Worm (Caenorhabditis elegans) whole organism, L1 larva: ENCODE results near the gene ifo-1.

Source experiments
- C16A3.4 ChIP-seq: fragments of 150-350 bp; optimal IDR thresholded peaks from 2 replicates; lab custom pipeline; 2014; ENCODE audit warnings: missing biosample characterization, missing genetic modification characterization
- aly-2 ChIP-seq: fragments of 150-350 bp; optimal IDR thresholded peaks from 2 replicates; lab custom pipeline; 2014; ENCODE audit warnings: missing biosample characterization, missing genetic modification characterization
- ama-1 ChIP-seq: fragments of 150-350 bp; optimal IDR thresholded peaks from 2 replicates; lab custom pipeline; 2014
- blmp-1 ChIP-seq: fragments of 150-350 bp; optimal IDR thresholded peaks from 2 replicates; lab custom pipeline; 2014; ENCODE audit warnings: missing biosample characterization, missing genetic modification characterization
- ceh-8 ChIP-seq: fragments of 200-800 bp; sonication (Bioruptor generic); optimal IDR thresholded peaks from 2 replicates; lab custom pipeline; 2018; ENCODE audit warnings: mild to moderate bottlenecking, missing genetic modification characterization, moderate library complexity, missing compliant biosample characterization
- ceh-88 ChIP-seq: fragments of 200-800 bp; sonication (Bioruptor generic); IDR thresholded peaks from 2 replicates; pipeline ENCODE4 v1.3.6; 2022; ENCODE audit warnings: missing genetic modification characterization, missing compliant biosample characterization
- ces-1 ChIP-seq: fragments of 150-350 bp; optimal IDR thresholded peaks from 2 replicates; lab custom pipeline; 2014; ENCODE audit warnings: missing biosample characterization, missing genetic modification reagents, missing genetic modification characterization
- dpl-1 ChIP-seq, 3 experiments: fragments of 150-350 bp in 2 of 3; sonication (generic microtip) in 1 of 3; optimal IDR thresholded peaks; 2 replicates each; lab custom pipeline; 2014 to 2017; ENCODE audit warnings: missing biosample characterization in 3 of 3, missing genetic modification characterization in 3 of 3, missing genetic modification reagents in 3 of 3
- dsc-1 ChIP-seq: sonication (generic microtip); optimal IDR thresholded peaks from 2 replicates; lab custom pipeline; 2016; ENCODE audit warnings: mild to moderate bottlenecking, missing genetic modification characterization, missing compliant biosample characterization
- efl-1 ChIP-seq, 4 experiments: fragments of 150-350 bp; optimal IDR thresholded peaks in 3 of 4; peaks in 1 of 4; 1 replicate in 1 of 4; 2 replicates in 3 of 4; lab custom pipeline; 2014; ENCODE audit warnings: missing biosample characterization in 2 of 4, missing genetic modification characterization in 2 of 4, missing genetic modification reagents in 2 of 4
- elt-2 ChIP-seq: sonication (generic microtip); optimal IDR thresholded peaks from 2 replicates; lab custom pipeline; 2016; ENCODE audit warnings: missing genetic modification characterization, mild to moderate bottlenecking, inconsistent platforms, missing compliant biosample characterization, missing genetic modification reagents
- elt-3 ChIP-seq, 6 experiments: fragments of 150-350 bp in 1 of 6; sonication (generic microtip); optimal IDR thresholded peaks; 2 replicates each; lab custom pipeline; 2017 to 2018; ENCODE audit warnings: missing biosample characterization in 6 of 6, missing genetic modification characterization in 6 of 6, inconsistent platforms in 1 of 6
- ets-5 ChIP-seq: fragments of 200-800 bp; sonication (Bioruptor generic); IDR thresholded peaks from 2 replicates; pipeline ENCODE4 v1.3.6; 2022; ENCODE audit warnings: missing genetic modification characterization, missing compliant biosample characterization
- fkh-4 ChIP-seq: sonication (generic microtip); optimal IDR thresholded peaks from 2 replicates; lab custom pipeline; 2016; ENCODE audit warnings: missing compliant biosample characterization, missing genetic modification characterization, borderline replicate concordance
- fkh-8 ChIP-seq: sonication (generic microtip); optimal IDR thresholded peaks from 2 replicates; lab custom pipeline; 2016; ENCODE audit warnings: mild to moderate bottlenecking, missing genetic modification characterization, missing compliant biosample characterization
- fos-1 ChIP-seq: fragments of 150-350 bp; optimal IDR thresholded peaks from 2 replicates; lab custom pipeline; 2014; ENCODE audit warnings: missing biosample characterization, missing genetic modification characterization
- hlh-17 ChIP-seq: fragments of 200-800 bp; sonication (Bioruptor generic); optimal IDR thresholded peaks from 2 replicates; lab custom pipeline; 2018; ENCODE audit warnings: missing genetic modification characterization, mild to moderate bottlenecking, missing compliant biosample characterization, moderate library complexity, borderline replicate concordance
- hlh-4 ChIP-seq: sonication (generic microtip); optimal IDR thresholded peaks from 2 replicates; lab custom pipeline; 2016; ENCODE audit warnings: mild to moderate bottlenecking, missing genetic modification characterization, missing compliant biosample characterization
- irx-1 ChIP-seq: sonication (generic microtip); optimal IDR thresholded peaks from 2 replicates; lab custom pipeline; 2016; ENCODE audit warnings: missing genetic modification characterization, missing compliant biosample characterization
- jun-1 ChIP-seq: fragments of 150-350 bp; optimal IDR thresholded peaks from 2 replicates; lab custom pipeline; 2014; ENCODE audit warnings: missing biosample characterization, missing genetic modification reagents, missing genetic modification characterization
- lin-13 ChIP-seq: fragments of 150-350 bp; optimal IDR thresholded peaks from 2 replicates; lab custom pipeline; 2014; ENCODE audit warnings: missing biosample characterization, missing genetic modification reagents, missing genetic modification characterization
- lin-14 ChIP-seq: fragments of 200-800 bp; sonication (Bioruptor generic); optimal IDR thresholded peaks from 2 replicates; lab custom pipeline; 2018; ENCODE audit warnings: mild to moderate bottlenecking, missing genetic modification characterization, moderate library complexity, missing compliant biosample characterization
- lin-15B ChIP-seq: fragments of 150-350 bp; sonication (generic microtip); optimal IDR thresholded peaks from 3 replicates; lab custom pipeline; 2014; ENCODE audit warnings: missing biosample characterization, missing genetic modification characterization
- lin-35 ChIP-seq, 2 experiments: fragments of 150-350 bp; optimal IDR thresholded peaks; 2 replicates each; lab custom pipeline; 2014; ENCODE audit warnings: missing biosample characterization in 2 of 2, missing genetic modification characterization in 2 of 2, missing genetic modification reagents in 2 of 2
- lin-39 ChIP-seq: fragments of 150-350 bp; optimal IDR thresholded peaks from 2 replicates; lab custom pipeline; 2014; ENCODE audit warnings: missing biosample characterization, missing genetic modification reagents, missing genetic modification characterization
- lir-3 ChIP-seq: sonication (generic microtip); optimal IDR thresholded peaks from 2 replicates; lab custom pipeline; 2016; ENCODE audit warnings: mild to moderate bottlenecking, missing genetic modification characterization, moderate library complexity, missing compliant biosample characterization; ENCODE audit not compliant: poor library complexity
- lsy-2 ChIP-seq, 2 experiments: fragments of 150-350 bp; optimal IDR thresholded peaks; 2 replicates each; lab custom pipeline; 2014; ENCODE audit warnings: missing biosample characterization in 2 of 2, missing genetic modification characterization in 2 of 2
- mdl-1 ChIP-seq, 2 experiments: fragments of 150-350 bp; optimal IDR thresholded peaks; 2 replicates each; lab custom pipeline; 2014 to 2017; ENCODE audit warnings: missing biosample characterization in 2 of 2, missing genetic modification characterization in 2 of 2, inconsistent platforms in 1 of 2
- mep-1 ChIP-seq: fragments of 150-350 bp; optimal IDR thresholded peaks from 2 replicates; lab custom pipeline; 2014; ENCODE audit warnings: missing biosample characterization, missing genetic modification characterization
- nhr-12 ChIP-seq: sonication (generic microtip); optimal IDR thresholded peaks from 2 replicates; lab custom pipeline; 2017; ENCODE audit warnings: missing biosample characterization, missing genetic modification characterization
- nhr-20 ChIP-seq: sonication (generic microtip); optimal IDR thresholded peaks from 2 replicates; lab custom pipeline; 2016; ENCODE audit warnings: mild to moderate bottlenecking, missing genetic modification characterization, missing compliant biosample characterization
- nhr-71 ChIP-seq: sonication (generic microtip); optimal IDR thresholded peaks from 2 replicates; lab custom pipeline; 2016; ENCODE audit warnings: mild to moderate bottlenecking, missing genetic modification characterization, moderate library complexity, missing compliant biosample characterization
- nhr-76 ChIP-seq: sonication (generic microtip); optimal IDR thresholded peaks from 2 replicates; lab custom pipeline; 2017; ENCODE audit warnings: missing biosample characterization, missing genetic modification characterization
- nhr-77 ChIP-seq: fragments of 150-350 bp; optimal IDR thresholded peaks from 2 replicates; lab custom pipeline; 2014; ENCODE audit warnings: missing biosample characterization, missing genetic modification characterization
- nhr-85 ChIP-seq: sonication (generic microtip); peaks from one replicate; lab custom pipeline; 2016; ENCODE audit warnings: missing genetic modification characterization, inconsistent platforms, missing compliant biosample characterization
- nhr-90 ChIP-seq: sonication (generic microtip); optimal IDR thresholded peaks from 2 replicates; lab custom pipeline; 2016; ENCODE audit warnings: mild to moderate bottlenecking, missing genetic modification characterization, missing compliant biosample characterization; ENCODE audit not compliant: poor library complexity
- pag-3 ChIP-seq: sonication (generic microtip); optimal IDR thresholded peaks from 2 replicates; lab custom pipeline; 2017; ENCODE audit warnings: missing genetic modification characterization, mild to moderate bottlenecking, missing compliant biosample characterization, antibody characterized with exemption, borderline replicate concordance; ENCODE audit not compliant: insufficient read depth
- rnt-1 ChIP-seq: sonication (generic microtip); optimal IDR thresholded peaks from 2 replicates; lab custom pipeline; 2016; ENCODE audit warnings: mild to moderate bottlenecking, missing genetic modification characterization, moderate library complexity, missing compliant biosample characterization
- snpc-4 ChIP-seq: fragments of 150-350 bp; optimal IDR thresholded peaks from 2 replicates; lab custom pipeline; 2014; ENCODE audit warnings: missing biosample characterization, missing genetic modification characterization
- snu-23 ChIP-seq: sonication (generic microtip); optimal IDR thresholded peaks from 2 replicates; lab custom pipeline; 2016; ENCODE audit warnings: missing genetic modification characterization, missing compliant biosample characterization
- sptf-1 ChIP-seq: fragments of 150-350 bp; optimal IDR thresholded peaks from 2 replicates; lab custom pipeline; 2014; ENCODE audit warnings: missing biosample characterization, missing genetic modification characterization
- sup-37 ChIP-seq: fragments of 200-800 bp; sonication (Bioruptor generic); optimal IDR thresholded peaks from 2 replicates; lab custom pipeline; 2018; ENCODE audit warnings: mild to moderate bottlenecking, missing genetic modification characterization, missing compliant biosample characterization
- swsn-7 ChIP-seq: sonication (generic microtip); optimal IDR thresholded peaks from 2 replicates; lab custom pipeline; 2016; ENCODE audit warnings: missing genetic modification characterization, missing compliant biosample characterization
- tlp-1 ChIP-seq: fragments of 150-350 bp; optimal IDR thresholded peaks from 2 replicates; lab custom pipeline; 2014; ENCODE audit warnings: missing biosample characterization, missing genetic modification characterization
- vab-15 ChIP-seq: sonication (generic microtip); optimal IDR thresholded peaks from 2 replicates; lab custom pipeline; 2017; ENCODE audit warnings: missing genotype, mild to moderate bottlenecking, missing genetic modification characterization, missing compliant biosample characterization
- xbp-1 ChIP-seq: sonication (generic microtip); optimal IDR thresholded peaks from 2 replicates; lab custom pipeline; 2016; ENCODE audit warnings: missing genetic modification characterization, missing compliant biosample characterization
- ztf-4 ChIP-seq: fragments of 150-350 bp; optimal IDR thresholded peaks from 2 replicates; lab custom pipeline; 2014; ENCODE audit warnings: missing biosample characterization, missing genetic modification characterization

The ifo-1 gene

DNA sequence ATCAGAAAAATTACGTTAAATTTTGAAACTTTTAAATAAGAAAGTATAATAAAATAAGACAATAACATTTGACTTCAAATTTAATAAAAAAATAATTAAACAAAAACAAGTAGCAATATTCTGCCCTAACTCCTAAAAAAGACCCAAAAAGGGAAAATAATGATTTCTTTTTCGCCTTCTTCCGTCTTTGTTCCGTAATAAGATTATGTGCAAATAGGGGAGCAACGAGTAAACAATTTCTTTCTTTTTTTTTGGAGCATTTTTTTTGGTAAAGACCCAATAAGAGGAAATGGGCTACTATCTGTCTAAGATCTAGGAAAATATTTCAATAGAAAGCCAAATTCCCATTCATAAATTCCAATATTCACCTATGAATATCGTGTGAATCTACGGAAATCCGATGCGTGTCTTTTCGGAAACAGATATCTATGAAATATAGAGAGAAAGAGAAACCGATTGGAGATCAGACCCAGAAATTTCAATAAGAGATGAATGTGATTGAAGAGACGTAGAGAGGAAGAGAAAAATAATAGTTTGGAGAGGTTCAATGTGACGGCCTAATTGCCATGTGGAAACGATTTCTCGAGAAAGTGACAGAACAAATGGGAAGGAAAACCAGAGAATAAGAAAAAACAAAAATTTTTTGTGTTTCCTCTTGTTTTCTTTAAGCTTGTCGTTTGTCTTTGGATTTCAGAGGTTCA is 8.5 kb downstream of the ifo-1 start:
- TF ChIP-seq mdl-1 (tag; optimal IDR thresholded peaks at IDR 0.05; lab: Kevin White, UChicago), result peak in 1 of 2 experiments; percentile 17
- TF ChIP-seq fos-1, result no peak
- TF ChIP-seq sptf-1 (tag; lab: Kevin White, UChicago), result no peak
- TF ChIP-seq lin-35 (GFP tag; optimal IDR thresholded peaks at IDR 0.05; lab: Kevin White, UChicago), result peak in 1 of 2 experiments; percentile 12
- no peak for TF ChIP-seq lin-13 (GFP tag; lab: Kevin White, UChicago)
- TF ChIP-seq nhr-85 (tag; lab: Kevin White, UChicago), result peak; percentile 84
- no peak for TF ChIP-seq elt-2
- TF ChIP-seq dpl-1 (GFP tag; optimal IDR thresholded peaks at IDR 0.05; lab: Kevin White, UChicago), result no peak
- no peak for TF ChIP-seq lin-39 (tag; lab: Kevin White, UChicago)
- TF ChIP-seq rnt-1 (tag; lab: Kevin White, UChicago), result peak; percentile 18
- peak; percentile 41 for TF ChIP-seq nhr-71 (tag; lab: Kevin White, UChicago)
- TF ChIP-seq efl-1 (optimal IDR thresholded peaks at IDR 0.05; lab: Kevin White, UChicago), result peak in 1 of 2 experiments; percentile 21
- no peak for TF ChIP-seq efl-1 (GFP tag; optimal IDR thresholded peaks at IDR 0.05 in 1 of 2; lab: Kevin White, UChicago)
- no peak for TF ChIP-seq pag-3
- TF ChIP-seq xbp-1 (tag; lab: Kevin White, UChicago), result no peak
- peak; percentile 40 for TF ChIP-seq fkh-4 (tag; lab: Kevin White, UChicago)
- peak; percentile 21 for TF ChIP-seq C16A3.4 (tag; lab: Kevin White, UChicago)
- peak; percentile 80 for TF ChIP-seq dsc-1
- peak; percentile 60 for TF ChIP-seq snu-23 (GFP tag; lab: Kevin White, UChicago)
- TF ChIP-seq aly-2 (tag; lab: Kevin White, UChicago), result no peak
- TF ChIP-seq swsn-7 (tag; lab: Kevin White, UChicago), result no peak
- TF ChIP-seq nhr-90 (tag; lab: Kevin White, UChicago), result no peak
- TF ChIP-seq blmp-1 (tag; lab: Kevin White, UChicago), result peak; percentile 88
- no peak for TF ChIP-seq nhr-12 (tag; lab: Kevin White, UChicago)
- TF ChIP-seq ets-5 (GFP tag; lab: Robert Waterston, UW), result no peak
- TF ChIP-seq ama-1, result no peak
- no peak for TF ChIP-seq hlh-17
- no peak for TF ChIP-seq irx-1
- peak; percentile 19 for TF ChIP-seq mep-1 (tag; lab: Kevin White, UChicago)
- TF ChIP-seq lin-14 (GFP tag; lab: Kevin White, UChicago), result peak; percentile 61
- TF ChIP-seq ces-1 (GFP tag; lab: Kevin White, UChicago), result no peak
- TF ChIP-seq elt-3 (tag; optimal IDR thresholded peaks at IDR 0.05; lab: Kevin White, UChicago), result peak in 1 of 6 experiments; percentile 45
- TF ChIP-seq snpc-4 (tag; lab: Kevin White, UChicago), result no peak
- TF ChIP-seq nhr-20 (tag; lab: Kevin White, UChicago), result peak; percentile 3
- no peak for TF ChIP-seq ztf-4 (tag; lab: Kevin White, UChicago)

- TF ChIP-seq sup-37 (GFP tag; lab: Kevin White, UChicago) (no peak), lsy-2 (tag; optimal IDR thresholded peaks at IDR 0.05; lab: Kevin White, UChicago) (no peak), vab-15 (tag; lab: Kevin White, UChicago) (no peak), nhr-20 (tag; lab: Kevin White, UChicago) (no peak), hlh-4 (tag; lab: Kevin White, UChicago) (no peak), nhr-71 (tag; lab: Kevin White, UChicago) (peak; percentile 48), nhr-90 (tag; lab: Kevin White, UChicago) (peak; percentile 72), mdl-1 (tag; optimal IDR thresholded peaks at IDR 0.05; lab: Kevin White, UChicago) (no peak), irx-1 (no peak), lin-39 (tag; lab: Kevin White, UChicago) (no peak), dpl-1 (GFP tag; optimal IDR thresholded peaks at IDR 0.05; lab: Kevin White, UChicago) (no peak), ztf-4 (tag; lab: Kevin White, UChicago) (no peak), efl-1 (optimal IDR thresholded peaks at IDR 0.05; lab: Kevin White, UChicago) (peak in 1 of 2 experiments; percentile 14), efl-1 (GFP tag; optimal IDR thresholded peaks at IDR 0.05 in 1 of 2; lab: Kevin White, UChicago) (no peak), fkh-8 (no peak), lir-3 (tag; lab: Kevin White, UChicago) (no peak), lin-15B (tag; lab: Kevin White, UChicago) (no peak), lin-13 (GFP tag; lab: Kevin White, UChicago) (no peak), ceh-88 (no peak), C16A3.4 (tag; lab: Kevin White, UChicago) (no peak), ceh-8 (GFP tag; lab: Kevin White, UChicago) (no peak), elt-3 (tag; optimal IDR thresholded peaks at IDR 0.05; lab: Kevin White, UChicago) (no peak), nhr-85 (tag; lab: Kevin White, UChicago) (peak; percentile 86), nhr-77 (tag; lab: Kevin White, UChicago) (peak; percentile 31), nhr-76 (tag; lab: Kevin White, UChicago) (no peak), snu-23 (GFP tag; lab: Kevin White, UChicago) (peak; percentile 6), tlp-1 (no peak), jun-1 (tag; lab: Kevin White, UChicago) (no peak), ces-1 (GFP tag; lab: Kevin White, UChicago) (no peak)
Observed at ce11 chrIV:7316613-7317153, 9.8 kb downstream of the ifo-1 start, which contains the start of gene F42C5.9. TSS of gene F42C5.9 (minus strand) at chrIV:7317103.
